Worm (Caenorhabditis elegans): ENCODE data around the gene F44G3.7.

Gene F44G3.7

DNA sequence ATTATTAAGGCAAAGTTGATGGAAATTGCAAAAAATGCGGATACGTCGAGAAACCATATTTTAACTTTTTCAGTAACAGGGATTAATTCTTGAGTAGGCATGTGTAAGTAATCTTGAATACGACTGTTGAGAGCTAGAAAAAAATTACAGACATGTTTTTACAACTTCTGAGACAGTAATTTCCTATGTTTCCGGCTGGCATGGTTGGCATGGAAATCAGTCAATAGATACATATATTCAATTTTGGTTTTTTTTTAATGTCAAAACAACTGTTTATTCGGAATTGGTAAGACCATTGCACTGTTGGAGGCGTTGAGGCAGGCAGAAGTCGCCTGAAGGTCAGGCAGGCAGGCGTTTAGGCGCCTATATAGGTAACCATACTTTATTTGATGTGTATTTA, 16.4 kb upstream of the F44G3.7 start, which contains the start of gene str-254:
str-254 (minus strand) TSS at position 101 of the 400 bp plus-strand sequence.
- TF ChIP-seq ztf-25 (GFP tag; IDR thresholded peaks at IDR 0.05) (no peak), ets-4 (GFP tag; optimal IDR thresholded peaks at IDR 0.05) (no peak), lin-40 (tag; optimal IDR thresholded peaks at IDR 0.05) (no peak), atf-7 (tag; optimal IDR thresholded peaks at IDR 0.05) (no peak), F33H1.4 (GFP tag; IDR thresholded peaks at IDR 0.05) (no peak), attf-5 (GFP tag; optimal IDR thresholded peaks at IDR 0.05) (no peak), ceh-91 (GFP tag; IDR thresholded peaks at IDR 0.05) (no peak)

- TF ChIP-seq attf-6 (GFP tag; IDR thresholded peaks at IDR 0.05) (no peak), lin-35 (GFP tag; optimal IDR thresholded peaks at IDR 0.05) (no peak), athp-1 (tag; optimal IDR thresholded peaks at IDR 0.05) (no peak), nhr-90 (tag; optimal IDR thresholded peaks at IDR 0.05) (no peak), dpl-1 (GFP tag; optimal IDR thresholded peaks at IDR 0.05) (no peak), F22D6.2 (tag; optimal IDR thresholded peaks at IDR 0.05) (no peak), ztf-25 (GFP tag; IDR thresholded peaks at IDR 0.05) (no peak), F37B4.10 (GFP tag; IDR thresholded peaks at IDR 0.05) (no peak), rpc-1 (optimal IDR thresholded peaks at IDR 0.05) (no peak), rpc-1 (tag; optimal IDR thresholded peaks at IDR 0.05) (no peak), tlf-1 (GFP tag; optimal IDR thresholded peaks at IDR 0.05) (no peak), F10E7.11 (tag; optimal IDR thresholded peaks at IDR 0.05) (no peak), F57A8.1 (GFP tag; optimal IDR thresholded peaks at IDR 0.05) (no peak)
These were observed 11.9 kb upstream of the F44G3.7 start, which contains the start of gene F10A3.4 for ce11 chrV:16148805-16149204. TSS of gene F10A3.4 (plus strand) at chrV:16149105.

DNA sequence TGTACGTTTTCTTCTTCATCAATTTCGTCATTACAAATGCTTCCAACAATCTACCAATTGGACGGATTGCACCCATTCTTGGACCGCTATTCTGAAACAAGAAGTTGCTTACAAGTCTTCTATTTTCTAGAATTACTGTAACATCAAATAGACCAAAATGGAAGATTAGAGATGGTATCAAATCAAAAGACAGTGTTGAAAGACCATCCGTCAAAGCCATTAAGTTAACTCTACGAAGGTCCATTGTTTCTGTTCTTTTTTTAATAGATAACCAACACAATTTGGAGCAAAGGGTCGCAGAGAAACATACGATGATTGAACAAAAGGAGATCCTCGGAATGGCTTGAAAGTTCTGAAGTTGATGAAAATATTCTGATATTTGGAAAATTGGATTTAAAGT, 8.1 kb upstream of the F44G3.7 start:
- TF ChIP-seq F37B4.10 (GFP tag; IDR thresholded peaks at IDR 0.05): no peak
- no peak for TF ChIP-seq D2030.7 (GFP tag; IDR thresholded peaks at IDR 0.05)
- no peak for TF ChIP-seq madf-8 (GFP tag; conservative IDR thresholded peaks at IDR 0.05)
- TF ChIP-seq cebp-1 (GFP tag; IDR thresholded peaks at IDR 0.05): no peak
- TF ChIP-seq cebp-1 (tag; optimal IDR thresholded peaks at IDR 0.05): no peak
- no peak for TF ChIP-seq ceh-100 (GFP tag; IDR thresholded peaks at IDR 0.05)
- no peak for TF ChIP-seq ceh-58 (GFP tag; IDR thresholded peaks at IDR 0.05)
- no peak for TF ChIP-seq madf-6 (GFP tag; IDR thresholded peaks at IDR 0.05)
- no peak for TF ChIP-seq ekl-4 (GFP tag; IDR thresholded peaks at IDR 0.05)
- TF ChIP-seq nfyb-1 (GFP tag; IDR thresholded peaks at IDR 0.05): no peak
- no peak for TF ChIP-seq F57A8.1 (GFP tag; optimal IDR thresholded peaks at IDR 0.05)
- no peak for TF ChIP-seq egl-44 (GFP tag; IDR thresholded peaks at IDR 0.05)
- TF ChIP-seq snpc-3.4 (tag; optimal IDR thresholded peaks at IDR 0.05): no peak
- no peak for TF ChIP-seq rec-8 (tag; optimal IDR thresholded peaks at IDR 0.05)
- no peak for TF ChIP-seq madf-3 (GFP tag; IDR thresholded peaks at IDR 0.05)
- no peak for TF ChIP-seq hrde-1 (tag; optimal IDR thresholded peaks at IDR 0.05; ENCODE audit: borderline replicate concordance)
- no peak for TF ChIP-seq snpc-1.1 (tag; optimal IDR thresholded peaks at IDR 0.05; ENCODE audit: insufficient read depth)
- no peak for TF ChIP-seq B0336.3 (GFP tag; IDR thresholded peaks at IDR 0.05)
- no peak for TF ChIP-seq lin-35 (GFP tag; optimal IDR thresholded peaks at IDR 0.05)
- TF ChIP-seq Y56A3A.18 (GFP tag; IDR thresholded peaks at IDR 0.05): no peak
- TF ChIP-seq sea-2 (GFP tag; IDR thresholded peaks at IDR 0.05): no peak
